Fruit fly (Drosophila melanogaster) whole organism: ENCODE data around the gene caps.
A peak's percentile ranks its signal among the peaks of the same experiment; 100 is the strongest.

Experiments
- CG8478 ChIP-seq: fragments of >200 bp; optimal IDR thresholded peaks from 2 replicates; lab custom pipeline; 2018; ENCODE audit warnings: inconsistent platforms
- Dll ChIP-seq: fragments of >200 bp; optimal IDR thresholded peaks from 2 replicates; lab custom pipeline; 2017
- EcR ChIP-seq, 2 experiments: fragments of >200 bp; optimal IDR thresholded peaks; 2 replicates each; lab custom pipeline; 2017; ENCODE audit warnings: missing biosample characterization in 2 of 2, missing genetic modification characterization in 2 of 2, missing genetic modification reagents in 2 of 2
- pan ChIP-seq: fragments of >200 bp; optimal IDR thresholded peaks from 2 replicates; lab custom pipeline; 2017
- psq ChIP-seq: fragments of >200 bp; optimal IDR thresholded peaks from 2 replicates; lab custom pipeline; 2017
- usp ChIP-seq: fragments of >200 bp; optimal IDR thresholded peaks from 2 replicates; lab custom pipeline; 2017; ENCODE audit warnings: missing biosample characterization, missing genetic modification characterization, mixed read lengths

Gene caps

DNA sequence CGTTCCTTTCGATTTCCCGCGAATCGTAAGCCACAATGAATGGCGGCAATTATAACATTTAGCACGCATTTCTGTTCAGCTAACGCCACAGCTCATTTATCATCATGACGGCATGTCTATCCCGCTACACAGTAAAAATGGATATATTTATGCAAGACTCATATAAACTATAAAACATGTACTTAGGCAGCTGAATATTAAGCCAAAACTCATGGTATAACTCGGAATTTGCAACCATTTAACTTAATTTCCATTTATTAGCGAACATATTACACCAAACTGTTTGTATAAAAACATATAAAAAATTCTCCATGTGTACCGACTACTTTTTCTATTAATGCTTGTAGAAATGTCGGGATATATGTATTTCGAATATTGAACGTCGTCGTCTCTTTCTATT is 15.7 kb downstream of the caps start:
- TF ChIP-seq CG8478 (lab: Kevin White, UChicago) (no peak), EcR (GFP tag; optimal IDR thresholded peaks at IDR 0.05; lab: Kevin White, UChicago) (no peak)

- TF ChIP-seq usp (no peak), pan (no peak), CG8478 (lab: Kevin White, UChicago) (no peak), Dll (no peak), EcR (GFP tag; optimal IDR thresholded peaks at IDR 0.05; lab: Kevin White, UChicago) (no peak), psq (lab: Kevin White, UChicago) (no peak)
Measured at dm6 chr3L:13246278-13247069, 18.0 kb downstream of the caps start.

DNA sequence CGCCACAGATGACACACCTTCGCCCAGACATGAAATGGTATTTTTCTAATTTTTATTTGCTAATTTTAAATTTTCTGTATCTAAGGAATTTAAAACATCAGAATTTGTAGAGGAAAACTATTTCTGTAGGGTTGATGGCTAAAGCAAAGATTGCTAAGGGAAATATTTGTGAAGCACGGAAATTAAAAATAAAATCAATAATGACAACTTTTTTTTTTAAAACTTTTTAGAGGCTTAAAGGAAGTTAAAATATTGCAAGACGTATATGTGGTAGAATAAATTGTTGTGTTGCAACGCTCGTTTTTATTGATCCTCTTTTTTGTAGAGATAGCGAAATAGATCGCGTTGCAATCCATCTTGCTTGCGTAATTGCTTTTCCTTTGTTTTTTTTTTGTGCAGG is 20.1 kb downstream of the caps start, which contains the start of gene CG32119:
TSS of gene CG32119 (minus strand) at position 101 of the 400 bp plus-strand sequence.
- no peak for TF ChIP-seq pan
- no peak for TF ChIP-seq CG8478 (lab: Kevin White, UChicago)
- no peak for TF ChIP-seq EcR (GFP tag; optimal IDR thresholded peaks at IDR 0.05; lab: Kevin White, UChicago)
- no peak for TF ChIP-seq Dll
- TF ChIP-seq psq (lab: Kevin White, UChicago), result no peak
- TF ChIP-seq usp, result no peak

DNA sequence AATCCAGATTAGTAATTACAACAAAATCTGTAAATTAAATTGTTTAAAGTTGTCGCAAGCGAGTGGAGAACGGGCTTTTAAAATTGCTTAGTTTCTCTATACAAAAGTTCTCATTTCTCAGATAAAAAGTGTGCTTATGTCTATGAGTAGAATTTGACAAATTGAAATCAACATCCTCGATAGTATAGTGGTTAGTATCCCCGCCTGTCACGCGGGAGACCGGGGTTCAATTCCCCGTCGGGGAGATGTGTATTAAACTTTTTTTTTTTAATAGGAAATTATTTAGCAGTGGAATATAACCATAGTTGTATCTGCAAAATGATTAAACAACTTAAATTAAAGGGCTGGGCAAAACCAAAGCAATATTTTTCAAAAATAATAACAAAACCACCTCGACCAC is 20.9 kb downstream of the caps start:
- TF ChIP-seq Dll (no peak), pan (no peak), CG8478 (lab: Kevin White, UChicago) (no peak), EcR (GFP tag; optimal IDR thresholded peaks at IDR 0.05; lab: Kevin White, UChicago) (no peak), psq (lab: Kevin White, UChicago) (no peak), usp (no peak)

- TF ChIP-seq pan (no peak), usp (no peak), Dll (no peak), CG8478 (lab: Kevin White, UChicago) (no peak), psq (lab: Kevin White, UChicago) (no peak)
Measured at dm6 chr3L:13250071-13250470, 21.6 kb downstream of the caps start.

DNA sequence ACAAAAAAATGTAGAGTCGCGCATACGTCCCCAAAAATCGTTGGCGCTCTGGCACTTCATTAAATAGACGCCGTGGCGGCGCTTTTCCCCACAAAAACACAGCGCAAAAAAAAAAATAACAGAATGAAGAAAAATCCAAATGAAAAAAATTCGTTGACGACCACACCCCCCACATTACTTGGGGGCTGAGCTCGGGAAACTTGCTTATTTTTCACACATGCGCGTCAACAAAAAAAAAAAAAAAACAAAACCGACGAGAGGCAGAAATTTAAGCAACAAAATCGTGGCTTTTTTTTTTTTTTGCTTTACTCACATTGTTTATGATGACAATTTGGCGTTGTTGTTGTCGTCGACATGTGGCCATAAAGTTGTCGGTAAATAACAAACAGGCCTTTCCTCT is 23.3 kb downstream of the caps start:
- TF ChIP-seq CG8478 (lab: Kevin White, UChicago) (no peak), Dll (no peak), usp (no peak), EcR (GFP tag; optimal IDR thresholded peaks at IDR 0.05; lab: Kevin White, UChicago) (no peak), psq (lab: Kevin White, UChicago) (no peak), pan (no peak)

DNA sequence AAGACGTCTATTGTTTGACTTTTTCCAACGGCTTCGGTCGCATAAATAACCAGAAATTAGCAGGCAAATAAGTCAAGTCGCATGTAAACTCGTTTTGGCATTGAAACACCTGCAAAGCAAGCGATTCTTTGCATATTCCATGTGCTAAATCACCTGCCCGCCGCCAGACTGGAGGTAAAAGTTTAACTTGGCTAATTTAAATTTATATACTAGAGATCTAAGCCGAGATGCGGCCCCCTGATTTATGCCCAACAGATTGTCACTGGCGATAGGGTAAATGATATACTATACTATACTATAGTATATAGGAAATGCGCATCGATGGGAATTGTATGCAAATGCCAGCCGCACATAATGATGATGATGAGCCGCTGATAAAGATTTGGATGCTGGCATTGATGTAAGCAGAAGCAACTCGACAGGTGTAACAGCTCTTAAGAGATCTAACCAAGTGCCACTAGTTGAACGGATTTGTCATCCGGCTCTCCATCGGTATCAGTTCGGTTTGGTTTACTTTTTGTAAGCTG is 24.5 kb downstream of the caps start:
- no peak for TF ChIP-seq usp
- no peak for TF ChIP-seq pan
- no peak for TF ChIP-seq EcR (GFP tag; optimal IDR thresholded peaks at IDR 0.05; lab: Kevin White, UChicago)
- no peak for TF ChIP-seq Dll
- no peak for TF ChIP-seq CG8478 (lab: Kevin White, UChicago)
- TF ChIP-seq psq (lab: Kevin White, UChicago), result no peak

dm6 chr3L:13254274-13254673 is 25.8 kb downstream of the caps start:
- TF ChIP-seq CG8478 (lab: Kevin White, UChicago) (no peak), EcR (GFP tag; optimal IDR thresholded peaks at IDR 0.05; lab: Kevin White, UChicago) (no peak), pan (no peak), psq (lab: Kevin White, UChicago) (no peak), usp (no peak), Dll (no peak)

DNA sequence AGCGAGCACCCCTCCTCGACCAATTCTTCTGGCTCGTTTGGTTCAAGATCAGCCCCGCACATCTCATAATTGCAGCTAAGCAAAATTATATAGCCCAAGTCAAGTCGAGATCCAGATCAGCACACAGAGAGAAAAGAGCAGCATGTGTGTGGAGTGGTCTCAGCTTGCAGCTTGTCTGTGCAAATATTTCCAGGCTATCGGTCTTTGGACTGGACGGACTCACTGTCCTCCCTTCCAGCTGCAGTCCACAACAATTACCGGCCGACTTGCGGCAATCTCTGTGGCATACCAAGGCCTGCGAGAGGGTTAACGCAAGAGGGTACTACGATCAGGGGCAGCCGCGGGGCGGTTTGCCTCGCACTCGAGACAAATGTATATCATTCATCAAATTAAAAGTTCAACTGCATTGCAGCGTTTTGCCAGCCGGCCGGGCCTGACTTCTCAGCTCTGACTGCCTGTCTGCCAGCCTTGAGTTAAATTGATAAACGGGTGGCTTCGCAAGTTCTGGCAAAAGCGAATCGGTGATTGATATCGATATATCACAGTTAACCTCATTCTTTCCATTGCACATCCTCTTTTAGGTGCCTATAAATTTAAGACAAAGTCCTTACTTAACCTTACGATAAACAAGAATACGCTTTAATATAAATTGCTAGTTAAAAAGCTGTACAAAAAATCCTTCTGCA is 27.0 kb downstream of the caps start:
- TF ChIP-seq psq (lab: Kevin White, UChicago) (no peak), Dll (peak; percentile 79)

DNA sequence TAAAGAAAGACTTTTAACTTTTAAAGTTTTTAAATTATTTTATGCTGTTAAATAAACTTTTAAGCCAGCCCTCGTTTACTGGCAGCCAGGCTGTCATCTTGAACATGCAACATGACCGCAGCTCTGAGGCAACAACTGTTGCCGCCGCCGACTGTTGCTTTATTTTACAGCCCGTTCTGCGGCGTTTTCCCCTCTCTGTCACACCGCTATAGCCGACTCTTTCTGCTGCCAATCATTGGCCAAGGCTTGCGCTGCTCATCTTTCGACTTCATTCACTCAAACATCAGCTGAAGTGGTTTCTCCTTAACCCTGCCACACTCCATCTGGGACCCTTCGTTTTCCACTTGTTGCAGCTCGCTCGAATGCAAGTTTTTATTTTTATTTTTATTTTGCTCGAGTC is 27.7 kb downstream of the caps start:
- no peak for TF ChIP-seq pan
- TF ChIP-seq CG8478 (lab: Kevin White, UChicago), result no peak
- no peak for TF ChIP-seq usp
- no peak for TF ChIP-seq psq (lab: Kevin White, UChicago)
- no peak for TF ChIP-seq EcR (GFP tag; optimal IDR thresholded peaks at IDR 0.05; lab: Kevin White, UChicago)
- no peak for TF ChIP-seq Dll

DNA sequence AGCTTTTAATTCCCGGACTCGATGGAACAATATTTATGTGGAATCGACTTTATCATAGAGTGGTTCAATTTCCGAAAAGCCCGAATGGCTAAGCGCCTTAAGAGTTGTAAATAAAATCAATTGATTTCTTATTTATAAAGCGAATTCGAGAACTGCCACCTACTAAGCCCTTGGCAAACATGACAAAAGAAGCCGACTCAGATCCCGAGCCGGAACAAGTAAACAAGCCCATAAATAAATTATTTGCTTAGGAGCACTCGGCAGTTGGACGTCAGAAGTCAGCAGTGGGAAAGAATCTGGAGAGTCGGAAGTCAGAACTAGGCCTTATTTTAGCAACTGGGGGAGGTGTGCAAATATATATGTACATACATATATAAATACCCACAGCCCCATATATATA is 31.1 kb downstream of the caps start:
- TF ChIP-seq CG8478 (lab: Kevin White, UChicago) (no peak), psq (lab: Kevin White, UChicago) (no peak), EcR (GFP tag; optimal IDR thresholded peaks at IDR 0.05; lab: Kevin White, UChicago) (no peak), usp (no peak), Dll (no peak), pan (no peak)

dm6 chr3L:13260718-13261318 is 32.3 kb downstream of the caps start:
- no peak for TF ChIP-seq pan
- TF ChIP-seq CG8478 (lab: Kevin White, UChicago), result no peak
- TF ChIP-seq Dll, result no peak
- TF ChIP-seq EcR (GFP tag; optimal IDR thresholded peaks at IDR 0.05; lab: Kevin White, UChicago), result no peak
- TF ChIP-seq psq (lab: Kevin White, UChicago), result no peak
- TF ChIP-seq usp, result no peak
